Worm (Caenorhabditis elegans) whole organism, L2 larva: ENCODE data around the gene nhr-202.

ENCODE experiments used
- ZK546.5 ChIP-seq: sonication (generic microtip); optimal IDR thresholded peaks from 2 replicates; lab custom pipeline; 2017; ENCODE audit warnings: missing biosample characterization, missing genetic modification characterization
- fos-1 ChIP-seq: fragments of 150-350 bp; optimal IDR thresholded peaks from 2 replicates; lab custom pipeline; 2014; ENCODE audit warnings: missing biosample characterization, missing genetic modification characterization
- nhr-237 ChIP-seq: fragments of 150-350 bp; optimal IDR thresholded peaks from 2 replicates; lab custom pipeline; 2014; ENCODE audit warnings: missing biosample characterization, missing genetic modification characterization
- nhr-25 ChIP-seq: fragments of 150-350 bp; sonication (generic microtip); optimal IDR thresholded peaks from 3 replicates; lab custom pipeline; 2014; ENCODE audit warnings: missing biosample characterization, missing genetic modification characterization
- skn-1 ChIP-seq: sonication (generic microtip); optimal IDR thresholded peaks from 2 replicates; lab custom pipeline; 2017; ENCODE audit warnings: missing biosample characterization, missing genetic modification characterization
- unc-39 ChIP-seq: fragments of 150-350 bp; optimal IDR thresholded peaks from 2 replicates; lab custom pipeline; 2014; ENCODE audit warnings: missing biosample characterization, missing genetic modification characterization
- unc-62 ChIP-seq: fragments of 150-350 bp; optimal IDR thresholded peaks from 2 replicates; lab custom pipeline; 2014; ENCODE audit warnings: missing biosample characterization, missing genetic modification reagents, missing genetic modification characterization
- zag-1 ChIP-seq: fragments of 150-350 bp; optimal IDR thresholded peaks from 2 replicates; lab custom pipeline; 2014; ENCODE audit warnings: missing biosample characterization, missing genetic modification characterization

DNA sequence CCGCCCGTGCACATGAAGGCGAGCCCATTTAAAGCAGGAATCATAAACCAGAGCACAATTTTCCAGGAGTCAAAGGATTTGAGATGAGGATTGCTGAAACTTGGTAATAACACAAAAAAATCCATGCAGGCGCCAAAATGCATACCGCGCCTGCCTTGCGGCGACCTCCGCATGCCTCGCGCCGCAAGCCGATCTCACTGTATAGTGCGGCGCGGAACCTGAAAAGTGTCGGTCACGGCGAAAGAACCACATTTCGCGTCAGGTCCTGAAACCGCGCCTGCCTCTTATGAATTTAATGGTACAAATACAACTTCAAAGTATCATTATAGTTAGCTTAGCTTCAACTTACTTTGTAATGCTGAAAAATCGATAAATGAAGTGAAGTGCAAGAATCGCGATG, 38.1 kb downstream of the nhr-202 start:
- TF ChIP-seq nhr-237 (no peak), zag-1 (tag; lab: Kevin White, UChicago) (no peak), nhr-25 (tag; lab: Kevin White, UChicago) (no peak), ZK546.5 (tag; lab: Kevin White, UChicago) (no peak), fos-1 (tag; lab: Kevin White, UChicago) (no peak), unc-39 (tag; lab: Kevin White, UChicago) (no peak), unc-62 (GFP tag; lab: Kevin White, UChicago) (no peak), skn-1 (no peak)
